Fruit fly (Drosophila melanogaster) whole organism, pupa: ENCODE data around the gene CG13244.
A peak's percentile ranks its signal among the peaks of the same experiment; 100 is the strongest.

Experiments
- CG10348 ChIP-seq: fragments of 200-800 bp; sonication (Bioruptor generic); IDR thresholded peaks from 2 replicates; pipeline ENCODE4 v1.3.6; 2022; ENCODE audit warnings: missing biosample characterization, missing genetic modification characterization
- CG12605 ChIP-seq: fragments of 200-800 bp; sonication (Bioruptor generic); IDR thresholded peaks from 2 replicates; pipeline ENCODE4 v1.3.6; 2022; ENCODE audit warnings: missing biosample characterization, missing genetic modification characterization
- CG13204 ChIP-seq: fragments of 200-800 bp; sonication (Bioruptor generic); optimal IDR thresholded peaks from 2 replicates; lab custom pipeline; 2018; ENCODE audit warnings: missing biosample characterization, mild to moderate bottlenecking, missing genetic modification characterization, moderate library complexity
- CG14655 ChIP-seq: fragments of 200-800 bp; sonication (Bioruptor generic); optimal IDR thresholded peaks from 3 replicates; lab custom pipeline; 2017; ENCODE audit warnings: mild to moderate bottlenecking, missing biosample characterization, missing genetic modification reagents, missing genetic modification characterization
- CG15710 ChIP-seq: fragments of 200-800 bp; sonication (Bioruptor generic); optimal IDR thresholded peaks from 2 replicates; lab custom pipeline; 2018; ENCODE audit warnings: missing biosample characterization, mild to moderate bottlenecking, missing genetic modification characterization, moderate library complexity
- CG17806 ChIP-seq: fragments of 200-800 bp; sonication (Bioruptor generic); optimal IDR thresholded peaks from 2 replicates; lab custom pipeline; 2018; ENCODE audit warnings: missing biosample characterization, mild to moderate bottlenecking, missing genetic modification characterization, moderate library complexity
- CG32121 ChIP-seq: fragments of 200-800 bp; sonication (Bioruptor generic); IDR thresholded peaks from 2 replicates; pipeline ENCODE4 v1.3.6; 2022; ENCODE audit warnings: missing biosample characterization, missing genetic modification characterization
- CG34367 ChIP-seq: fragments of 200-800 bp; sonication (Bioruptor generic); optimal IDR thresholded peaks from 2 replicates; lab custom pipeline; 2018; ENCODE audit warnings: missing biosample characterization, mild to moderate bottlenecking, missing genetic modification characterization
- CG4496 ChIP-seq: fragments of 200-800 bp; sonication (Bioruptor generic); IDR thresholded peaks from 3 replicates; pipeline ENCODE4 v1.3.6; 2022; ENCODE audit warnings: missing biosample characterization, missing genetic modification characterization
- CG8159 ChIP-seq: fragments of 200-800 bp; sonication (Bioruptor generic); optimal IDR thresholded peaks from 3 replicates; lab custom pipeline; 2018; ENCODE audit warnings: missing biosample characterization, mild to moderate bottlenecking, missing genetic modification characterization, moderate library complexity
- CG8301 ChIP-seq: fragments of 200-800 bp; sonication (Bioruptor generic); optimal IDR thresholded peaks from 2 replicates; lab custom pipeline; 2018; ENCODE audit warnings: missing biosample characterization, mild to moderate bottlenecking, missing genetic modification characterization
- CG9948 ChIP-seq: fragments of 200-800 bp; sonication (Bioruptor generic); optimal IDR thresholded peaks from 2 replicates; lab custom pipeline; 2018; ENCODE audit warnings: missing biosample characterization, mild to moderate bottlenecking, missing genetic modification characterization, moderate library complexity
- D1 ChIP-seq: fragments of 200-800 bp; sonication (Bioruptor generic); optimal IDR thresholded peaks from 2 replicates; lab custom pipeline; 2018; ENCODE audit warnings: missing biosample characterization, mild to moderate bottlenecking, missing genetic modification characterization, moderate library complexity
- EcR ChIP-seq: fragments of 200-800 bp; sonication (Bioruptor generic); optimal IDR thresholded peaks from 3 replicates; lab custom pipeline; 2019; ENCODE audit warnings: missing biosample characterization, missing genetic modification characterization, mild to moderate bottlenecking, moderate library complexity, missing genetic modification reagents
- Ets98B ChIP-seq: fragments of 200-800 bp; sonication (Bioruptor generic); IDR thresholded peaks from 2 replicates; pipeline ENCODE4 v1.3.6; 2022; ENCODE audit warnings: missing biosample characterization, missing genetic modification characterization
- Pif1A ChIP-seq: fragments of 200-800 bp; sonication (Bioruptor generic); optimal IDR thresholded peaks from 3 replicates; lab custom pipeline; 2016; ENCODE audit warnings: missing biosample characterization, missing genetic modification characterization
- Pif1B ChIP-seq: fragments of 200-800 bp; sonication (Bioruptor generic); optimal IDR thresholded peaks from 3 replicates; lab custom pipeline; 2016; ENCODE audit warnings: missing biosample characterization, missing genetic modification characterization
- Snoo ChIP-seq: fragments of 200-800 bp; sonication (Bioruptor generic); optimal IDR thresholded peaks from 3 replicates; lab custom pipeline; 2017; ENCODE audit warnings: missing biosample characterization, mild to moderate bottlenecking, missing genetic modification characterization, inconsistent platforms
- fd96Ca ChIP-seq: fragments of 200-800 bp; sonication (Bioruptor generic); IDR thresholded peaks from 3 replicates; pipeline ENCODE4 v1.3.6; 2022; ENCODE audit warnings: missing biosample characterization, missing genetic modification characterization
- gl ChIP-seq: fragments of 200-800 bp; sonication (Bioruptor generic); optimal IDR thresholded peaks from 2 replicates; lab custom pipeline; 2018; ENCODE audit warnings: missing biosample characterization, mild to moderate bottlenecking, missing genetic modification characterization
- rn ChIP-seq: fragments of 200-800 bp; sonication (Bioruptor generic); IDR thresholded peaks from 2 replicates; pipeline ENCODE4 v1.3.6; 2022; ENCODE audit warnings: missing biosample characterization, missing genetic modification characterization

Gene CG13244

dm6 chr2L:15910937-15911590, 5.6 kb upstream of the CG13244 start:
- peak; percentile 91 for TF ChIP-seq Ets98B (GFP tag; lab: Robert Waterston, UW)
- TF ChIP-seq fd96Ca (GFP tag; lab: Robert Waterston, UW) = peak; percentile 88
- peak; percentile 90 for TF ChIP-seq gl
- peak; percentile 93 for TF ChIP-seq CG17806 (tag; lab: Kevin White, UChicago)
- peak; percentile 96 for TF ChIP-seq Pif1A (GFP tag; lab: Kevin White, UChicago)
- peak; percentile 95 for TF ChIP-seq Snoo (tag; lab: Kevin White, UChicago)
- peak; percentile 96 for TF ChIP-seq Pif1B (GFP tag; lab: Kevin White, UChicago)
- peak; percentile 80 for TF ChIP-seq CG10348 (GFP tag; lab: Robert Waterston, UW)
- TF ChIP-seq CG4496 = peak; percentile 94
- TF ChIP-seq CG12605 (GFP tag; lab: Robert Waterston, UW) = peak; percentile 90
- peak; percentile 93 for TF ChIP-seq CG9948 (tag; lab: Kevin White, UChicago)
- peak; percentile 81 for TF ChIP-seq CG13204 (GFP tag; lab: Kevin White, UChicago)
- TF ChIP-seq CG34367 (tag; lab: Kevin White, UChicago) = peak; percentile 96
- TF ChIP-seq D1 (tag; lab: Kevin White, UChicago) = peak; percentile 88
- TF ChIP-seq CG32121 (GFP tag; lab: Robert Waterston, UW) = peak; percentile 94
- peak; percentile 95 for TF ChIP-seq CG8159
- TF ChIP-seq rn (GFP tag; lab: Robert Waterston, UW) = peak; percentile 81
- TF ChIP-seq CG15710 (tag; lab: Kevin White, UChicago) = peak; percentile 92
- TF ChIP-seq CG8301 = peak; percentile 83
- peak; percentile 79 for TF ChIP-seq CG14655
- TF ChIP-seq EcR (GFP tag; lab: Kevin White, UChicago) = no peak
- TF ChIP-seq, all 21 proteins: peak for 20

- TF ChIP-seq EcR (GFP tag; lab: Kevin White, UChicago) = peak; percentile 100
- TF ChIP-seq CG13204 (GFP tag; lab: Kevin White, UChicago) = peak; percentile 60
- no peak for TF ChIP-seq CG4496
These were observed 5.1 kb upstream of the CG13244 start for dm6 chr2L:15911591-15912007.

DNA sequence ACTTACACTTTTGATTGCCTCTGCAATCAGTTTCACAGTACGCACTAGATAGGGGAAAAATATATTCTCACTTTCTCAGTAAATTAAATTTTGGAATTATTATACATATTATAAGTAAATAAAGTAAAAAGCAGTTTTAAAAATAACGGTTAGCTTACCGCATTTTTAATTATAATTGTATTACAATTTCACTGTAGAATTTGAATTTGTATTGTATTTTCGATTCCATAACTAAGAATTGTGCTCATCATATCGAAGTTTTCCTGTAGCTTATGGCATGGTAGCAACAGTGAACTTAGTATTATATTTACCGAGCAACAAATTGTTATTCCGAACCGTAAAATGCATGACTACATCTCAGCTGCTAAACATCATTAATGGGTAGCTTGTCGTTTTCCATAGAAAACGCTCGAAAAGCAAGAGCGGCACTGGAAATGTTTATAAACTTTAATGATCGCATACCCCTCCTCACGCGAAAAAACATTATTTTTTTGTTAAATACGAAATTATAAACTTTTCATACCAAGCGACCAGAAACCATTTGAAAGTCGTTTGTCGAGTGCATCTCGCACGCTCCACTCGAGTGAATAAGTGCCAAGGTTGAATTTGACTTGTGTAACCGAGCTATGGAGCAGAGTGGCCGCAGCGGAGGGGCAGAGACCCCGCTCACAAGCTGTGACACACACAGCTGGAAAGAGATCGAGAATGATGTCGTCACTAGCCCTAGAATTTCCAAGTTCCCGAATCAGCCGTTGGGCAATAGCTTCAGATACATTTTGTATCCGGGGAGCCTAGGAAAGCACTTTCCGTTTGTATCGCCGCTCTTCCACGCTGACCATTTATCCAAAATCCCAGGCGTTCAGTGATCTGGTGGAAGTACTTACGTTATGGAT, 4.4 kb upstream of the CG13244 start:
- TF ChIP-seq rn (GFP tag; lab: Robert Waterston, UW) (no peak), Pif1B (GFP tag; lab: Kevin White, UChicago) (peak; percentile 20), CG17806 (tag; lab: Kevin White, UChicago) (peak; percentile 54), Pif1A (GFP tag; lab: Kevin White, UChicago) (peak; percentile 30), CG8301 (peak; percentile 66), gl (no peak), D1 (tag; lab: Kevin White, UChicago) (no peak), CG12605 (GFP tag; lab: Robert Waterston, UW) (no peak), CG34367 (tag; lab: Kevin White, UChicago) (peak; percentile 60), CG9948 (tag; lab: Kevin White, UChicago) (peak; percentile 69), Ets98B (GFP tag; lab: Robert Waterston, UW) (peak; percentile 60; the same call in 1 of the 2 replicates), CG8159 (peak; percentile 74), EcR (GFP tag; lab: Kevin White, UChicago) (no peak), CG32121 (GFP tag; lab: Robert Waterston, UW) (peak; percentile 90), Snoo (tag; lab: Kevin White, UChicago) (peak; percentile 64), fd96Ca (GFP tag; lab: Robert Waterston, UW) (peak; percentile 53; the same call in 2 of the 3 replicates), CG10348 (GFP tag; lab: Robert Waterston, UW) (peak; percentile 73), CG4496 (peak; percentile 66), CG13204 (GFP tag; lab: Kevin White, UChicago) (no peak), CG14655 (peak; percentile 53), CG15710 (tag; lab: Kevin White, UChicago) (peak; percentile 73)

DNA sequence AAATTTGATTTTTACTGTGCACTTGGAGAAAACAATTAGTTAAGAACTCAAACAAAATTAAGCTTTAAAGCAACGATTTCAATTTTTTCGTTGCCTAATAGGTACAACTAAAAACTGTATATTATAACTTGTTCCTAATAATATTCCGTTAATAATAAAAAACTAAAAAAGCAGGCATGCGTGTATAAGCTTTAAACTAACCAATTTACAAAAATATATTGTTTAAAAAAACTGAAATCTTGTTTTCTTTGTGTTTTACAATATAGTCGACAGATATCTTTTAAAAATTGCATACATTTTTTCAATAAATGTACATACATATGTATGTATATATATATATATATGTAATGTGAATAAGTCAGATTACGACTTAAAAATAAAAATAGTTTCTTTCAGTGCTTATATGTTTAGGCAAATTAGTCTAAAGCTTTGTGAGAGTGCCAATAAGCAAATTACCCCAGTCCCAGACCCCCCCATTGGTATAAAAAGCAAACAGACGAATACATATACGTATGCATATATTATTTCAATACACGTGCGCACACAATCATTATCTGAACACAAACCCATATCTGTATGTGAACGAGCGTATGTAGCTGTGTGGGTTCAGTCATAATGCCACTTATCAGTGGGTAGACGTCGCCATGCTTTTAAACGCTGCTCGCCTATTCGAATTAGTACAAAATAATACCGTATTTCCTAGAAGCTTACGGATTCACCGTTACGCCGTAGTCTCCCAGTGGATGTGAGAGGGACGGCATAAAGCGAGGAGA, 3.6 kb upstream of the CG13244 start:
- TF ChIP-seq CG34367 (tag; lab: Kevin White, UChicago) = no peak
- no peak for TF ChIP-seq rn (GFP tag; lab: Robert Waterston, UW)
- TF ChIP-seq Ets98B (GFP tag; lab: Robert Waterston, UW) = no peak
- no peak for TF ChIP-seq D1 (tag; lab: Kevin White, UChicago)
- TF ChIP-seq gl = no peak
- no peak for TF ChIP-seq CG8301
- TF ChIP-seq CG32121 (GFP tag; lab: Robert Waterston, UW) = peak; percentile 53
- TF ChIP-seq Pif1A (GFP tag; lab: Kevin White, UChicago) = no peak
- TF ChIP-seq EcR (GFP tag; lab: Kevin White, UChicago) = peak; percentile 72
- no peak for TF ChIP-seq CG17806 (tag; lab: Kevin White, UChicago)
- no peak for TF ChIP-seq CG10348 (GFP tag; lab: Robert Waterston, UW)
- TF ChIP-seq CG14655 = no peak
- no peak for TF ChIP-seq CG15710 (tag; lab: Kevin White, UChicago)
- TF ChIP-seq CG12605 (GFP tag; lab: Robert Waterston, UW) = no peak
- TF ChIP-seq CG8159 = peak; percentile 23
- TF ChIP-seq CG4496 = no peak; the same call in 2 of the 3 replicates
- no peak for TF ChIP-seq fd96Ca (GFP tag; lab: Robert Waterston, UW)
- TF ChIP-seq CG13204 (GFP tag; lab: Kevin White, UChicago) = no peak
- TF ChIP-seq CG9948 (tag; lab: Kevin White, UChicago) = peak; percentile 2
- peak; percentile 10 for TF ChIP-seq Snoo (tag; lab: Kevin White, UChicago)
- no peak for TF ChIP-seq Pif1B (GFP tag; lab: Kevin White, UChicago)
